Worm (Caenorhabditis elegans) whole organism, young adult: ENCODE measurements around the gene H40L08.3.
A peak's percentile ranks its signal among the peaks of the same experiment; 100 is the strongest.

ENCODE experiments used
- B0019.2 ChIP-seq: fragments of 200-800 bp; sonication (Bioruptor generic); conservative IDR thresholded peaks from 2 replicates; pipeline ENCODE4 v1.3.6; 2022; ENCODE audit warnings: missing genetic modification reagents, missing genetic modification characterization, missing compliant biosample characterization
- F22D6.2 ChIP-seq: sonication (generic microtip); optimal IDR thresholded peaks from 2 replicates; lab custom pipeline; 2016; ENCODE audit warnings: mild to moderate bottlenecking, missing genetic modification characterization, missing compliant biosample characterization
- F49E8.2 ChIP-seq: sonication (generic microtip); optimal IDR thresholded peaks from 3 replicates; lab custom pipeline; 2017; ENCODE audit warnings: missing genetic modification characterization, mild to moderate bottlenecking, missing compliant biosample characterization, antibody characterized with exemption, moderate library complexity; ENCODE audit not compliant: insufficient read depth
- K11D2.4 ChIP-seq: fragments of 200-800 bp; sonication (Bioruptor generic); IDR thresholded peaks from 2 replicates; pipeline ENCODE4 v1.3.6; 2022; ENCODE audit warnings: missing genetic modification reagents, missing genetic modification characterization, missing compliant biosample characterization
- Y56A3A.18 ChIP-seq: fragments of 200-800 bp; sonication (Bioruptor generic); IDR thresholded peaks from 2 replicates; pipeline ENCODE4 v1.3.6; 2022; ENCODE audit warnings: missing genetic modification reagents, missing genetic modification characterization, missing compliant biosample characterization
- atf-7 ChIP-seq: sonication (generic microtip); optimal IDR thresholded peaks from 2 replicates; lab custom pipeline; 2017; ENCODE audit warnings: mild to moderate bottlenecking, missing genetic modification characterization, missing compliant biosample characterization
- attf-3 ChIP-seq: fragments of 200-800 bp; sonication (Bioruptor generic); conservative IDR thresholded peaks from 2 replicates; pipeline ENCODE4 v1.3.6; 2022; ENCODE audit warnings: missing genetic modification reagents, missing genetic modification characterization, missing compliant biosample characterization
- attf-6 ChIP-seq: fragments of 200-800 bp; sonication (Bioruptor generic); IDR thresholded peaks from 2 replicates; pipeline ENCODE4 v1.3.6; 2022; ENCODE audit warnings: missing genetic modification reagents, missing genetic modification characterization, missing compliant biosample characterization
- cebp-2 ChIP-seq: fragments of 200-800 bp; sonication (Bioruptor generic); IDR thresholded peaks from 2 replicates; pipeline ENCODE4 v1.3.6; 2022; ENCODE audit warnings: missing genetic modification characterization, missing compliant biosample characterization
- ceh-40 ChIP-seq: fragments of 200-800 bp; sonication (Bioruptor generic); IDR thresholded peaks from 2 replicates; pipeline ENCODE4 v1.3.6; 2022; ENCODE audit warnings: missing genetic modification characterization, missing compliant biosample characterization
- ceh-91 ChIP-seq: fragments of 200-800 bp; sonication (Bioruptor generic); IDR thresholded peaks from 2 replicates; pipeline ENCODE4 v1.3.6; 2022; ENCODE audit warnings: missing genetic modification reagents, missing genetic modification characterization, missing compliant biosample characterization
- egl-18 ChIP-seq: fragments of 200-800 bp; sonication (Bioruptor generic); IDR thresholded peaks from 2 replicates; pipeline ENCODE4 v1.3.6; 2022; ENCODE audit warnings: missing genetic modification reagents, missing genetic modification characterization, missing compliant biosample characterization
- egl-44 ChIP-seq: fragments of 200-800 bp; sonication (Bioruptor generic); IDR thresholded peaks from 2 replicates; pipeline ENCODE4 v1.3.6; 2022; ENCODE audit warnings: missing genetic modification reagents, missing genetic modification characterization, missing compliant biosample characterization
- gei-17 ChIP-seq: fragments of 200-800 bp; sonication (Bioruptor generic); optimal IDR thresholded peaks from 2 replicates; lab custom pipeline; 2018; ENCODE audit warnings: mild to moderate bottlenecking, missing genetic modification characterization, missing compliant biosample characterization
- him-1 ChIP-seq: sonication (generic microtip); optimal IDR thresholded peaks from 2 replicates; lab custom pipeline; 2016; ENCODE audit warnings: missing genotype, missing genetic modification reagents, missing genetic modification characterization, missing compliant biosample characterization
- hmg-1.2 ChIP-seq: fragments of 200-800 bp; sonication (Bioruptor generic); IDR thresholded peaks from 2 replicates; pipeline ENCODE4 v1.3.6; 2022; ENCODE audit warnings: missing genetic modification reagents, missing genetic modification characterization, missing compliant biosample characterization
- lin-54 ChIP-seq: fragments of 200-800 bp; sonication (Bioruptor generic); optimal IDR thresholded peaks from 2 replicates; lab custom pipeline; 2018; ENCODE audit warnings: mild to moderate bottlenecking, missing genetic modification characterization, missing compliant biosample characterization
- madf-10 ChIP-seq: sonication (generic microtip); optimal IDR thresholded peaks from 2 replicates; lab custom pipeline; 2016; ENCODE audit warnings: mild to moderate bottlenecking, missing genetic modification characterization, missing compliant biosample characterization
- madf-3 ChIP-seq: fragments of 200-800 bp; sonication (Bioruptor generic); IDR thresholded peaks from 2 replicates; pipeline ENCODE4 v1.3.6; 2022; ENCODE audit warnings: missing genetic modification reagents, missing genetic modification characterization, missing compliant biosample characterization
- mes-4 ChIP-seq: sonication (generic microtip); optimal IDR thresholded peaks from 2 replicates; lab custom pipeline; 2016; ENCODE audit warnings: missing genotype, missing genetic modification characterization, missing compliant biosample characterization
- mxl-1 ChIP-seq: sonication (generic microtip); optimal IDR thresholded peaks from 2 replicates; lab custom pipeline; 2016; ENCODE audit warnings: missing genetic modification characterization, missing compliant biosample characterization
- nfyb-1 ChIP-seq: fragments of 200-800 bp; sonication (Bioruptor generic); IDR thresholded peaks from 2 replicates; pipeline ENCODE4 v1.3.6; 2022; ENCODE audit warnings: missing genetic modification reagents, missing genetic modification characterization, missing compliant biosample characterization
- pbrm-1 ChIP-seq: fragments of 200-800 bp; sonication (Bioruptor generic); IDR thresholded peaks from 2 replicates; pipeline ENCODE4 v1.3.6; 2022; ENCODE audit warnings: missing genetic modification reagents, missing genetic modification characterization, missing compliant biosample characterization
- pha-4 ChIP-seq: fragments of 150-350 bp; sonication (generic microtip); optimal IDR thresholded peaks from 2 replicates; lab custom pipeline; 2014; ENCODE audit warnings: missing biosample characterization, missing genetic modification reagents, missing genetic modification characterization
- rcor-1 ChIP-seq: fragments of 200-800 bp; sonication (Bioruptor generic); IDR thresholded peaks from 2 replicates; pipeline ENCODE4 v1.3.6; 2022; ENCODE audit warnings: missing genetic modification reagents, missing genetic modification characterization, missing compliant biosample characterization
- repo-1 ChIP-seq: sonication (generic microtip); optimal IDR thresholded peaks from 2 replicates; lab custom pipeline; 2017; ENCODE audit warnings: mild to moderate bottlenecking, missing genetic modification characterization, missing compliant biosample characterization
- rpc-1 ChIP-seq, 2 experiments: fragments of 150-350 bp in 1 of 2; sonication (generic microtip) in 1 of 2; optimal IDR thresholded peaks; 2 replicates each; lab custom pipeline; 2014 to 2018; ENCODE audit warnings: missing biosample characterization in 1 of 2, missing genetic modification characterization in 1 of 2, missing genetic modification reagents in 1 of 2, missing genotype in 1 of 2
- snpc-1.1 ChIP-seq: sonication (generic microtip); optimal IDR thresholded peaks from 2 replicates; lab custom pipeline; 2017; ENCODE audit warnings: missing genetic modification characterization, mild to moderate bottlenecking, missing compliant biosample characterization, antibody characterized with exemption, moderate library complexity, missing genotype, missing genetic modification reagents; ENCODE audit not compliant: insufficient read depth
- snpc-1.3 ChIP-seq: sonication (generic microtip); optimal IDR thresholded peaks from 2 replicates; lab custom pipeline; 2017; ENCODE audit warnings: missing genetic modification characterization, mild to moderate bottlenecking, missing compliant biosample characterization, antibody characterized with exemption, moderate library complexity, missing genotype, missing genetic modification reagents; ENCODE audit not compliant: insufficient read depth
- snpc-3.4 ChIP-seq: sonication (generic microtip); optimal IDR thresholded peaks from 2 replicates; lab custom pipeline; 2017; ENCODE audit warnings: missing genetic modification characterization, mild to moderate bottlenecking, missing compliant biosample characterization, antibody characterized with exemption, moderate library complexity, missing genotype, missing genetic modification reagents
- snpc-4 ChIP-seq, 5 experiments: fragments of 150-350 bp in 1 of 5; sonication (generic microtip) in 4 of 5; optimal IDR thresholded peaks; 2 replicates each; lab custom pipeline; 2014 to 2018; ENCODE audit warnings: missing genetic modification characterization in 5 of 5, missing biosample characterization in 3 of 5, antibody characterized with exemption in 2 of 5, mild to moderate bottlenecking in 2 of 5, missing compliant biosample characterization in 2 of 5, missing genotype in 2 of 5, moderate library complexity in 2 of 5, missing genetic modification reagents in 1 of 5
- unc-130 ChIP-seq: sonication (generic microtip); optimal IDR thresholded peaks from 2 replicates; lab custom pipeline; 2016; ENCODE audit warnings: missing genetic modification reagents, missing genetic modification characterization, missing compliant biosample characterization
- zfh-2 ChIP-seq: fragments of 200-800 bp; sonication (Bioruptor generic); conservative IDR thresholded peaks from 2 replicates; pipeline ENCODE4 v1.3.6; 2022; ENCODE audit warnings: missing genetic modification reagents, missing genetic modification characterization, missing compliant biosample characterization
- ztf-18 ChIP-seq: sonication (generic microtip); optimal IDR thresholded peaks from 2 replicates; lab custom pipeline; 2016; ENCODE audit warnings: missing genotype, mild to moderate bottlenecking, missing genetic modification characterization, missing compliant biosample characterization
- ztf-26 ChIP-seq: sonication (generic microtip); optimal IDR thresholded peaks from 2 replicates; lab custom pipeline; 2017; ENCODE audit warnings: missing genetic modification characterization, missing compliant biosample characterization
- ztf-28 ChIP-seq: fragments of 200-800 bp; sonication (Bioruptor generic); IDR thresholded peaks from 2 replicates; pipeline ENCODE4 v1.3.6; 2022; ENCODE audit warnings: missing genetic modification reagents, missing genetic modification characterization, missing compliant biosample characterization

The H40L08.3 gene

ce11 chrX:15075170-15075569, 722 bp downstream of the H40L08.3 start (continued):
- TF ChIP-seq ztf-26 (no peak), hmg-1.2 (no peak), ztf-28 (no peak)

- TF ChIP-seq madf-10 (tag; lab: Kevin White, UChicago) = no peak
- TF ChIP-seq hmg-1.2 = peak; percentile 35; the same call in 1 of the 2 replicates
- no peak for TF ChIP-seq ztf-26
- no peak for TF ChIP-seq ceh-40 (GFP tag; lab: Robert Waterston, UW)
- no peak for TF ChIP-seq unc-130
- TF ChIP-seq mes-4 = no peak
- peak; percentile 22 for TF ChIP-seq snpc-1.1 (tag; lab: Kevin White, UChicago)
- no peak for TF ChIP-seq atf-7 (tag; lab: Kevin White, UChicago)
- no peak for TF ChIP-seq snpc-3.4 (tag; lab: Kevin White, UChicago)
- no peak for TF ChIP-seq rcor-1 (GFP tag; lab: Robert Waterston, UW)
- TF ChIP-seq ztf-18 (tag; lab: Kevin White, UChicago) = no peak
- TF ChIP-seq K11D2.4 = no peak
- peak; percentile 29 for TF ChIP-seq snpc-4 (GFP tag; optimal IDR thresholded peaks at IDR 0.05; lab: Kevin White, UChicago)
- peak in 2 of 4 experiments; percentile 88 to 91 for TF ChIP-seq snpc-4 (tag; optimal IDR thresholded peaks at IDR 0.05; lab: Kevin White, UChicago)
- no peak for TF ChIP-seq egl-18 (GFP tag; lab: Robert Waterston, UW)
- no peak for TF ChIP-seq pbrm-1 (GFP tag; lab: Robert Waterston, UW)
- no peak for TF ChIP-seq him-1 (tag; lab: Kevin White, UChicago)
- TF ChIP-seq ceh-91 (GFP tag; lab: Robert Waterston, UW) = no peak
- TF ChIP-seq attf-6 = no peak
- no peak for TF ChIP-seq repo-1 (tag; lab: Kevin White, UChicago)
- no peak for TF ChIP-seq zfh-2
- no peak for TF ChIP-seq mxl-1 (tag; lab: Kevin White, UChicago)
- no peak for TF ChIP-seq rpc-1 (optimal IDR thresholded peaks at IDR 0.05; lab: Kevin White, UChicago)
- TF ChIP-seq rpc-1 (tag; optimal IDR thresholded peaks at IDR 0.05; lab: Kevin White, UChicago) = no peak
- TF ChIP-seq, all 124 proteins: peak for 3
These were observed 2.4 kb downstream of the H40L08.3 start for ce11 chrX:15073479-15073878.

- TF ChIP-seq snpc-1.3 (tag; lab: Kevin White, UChicago) (no peak), F49E8.2 (tag; lab: Kevin White, UChicago) (no peak), Y56A3A.18 (GFP tag; lab: Robert Waterston, UW) (no peak), B0019.2 (no peak), nfyb-1 (GFP tag; lab: Robert Waterston, UW) (no peak), ztf-18 (tag; lab: Kevin White, UChicago) (no peak), egl-18 (GFP tag; lab: Robert Waterston, UW) (no peak), attf-3 (GFP tag; lab: Robert Waterston, UW) (no peak), madf-10 (tag; lab: Kevin White, UChicago) (no peak), madf-3 (no peak), lin-54 (GFP tag; lab: Kevin White, UChicago) (no peak), F22D6.2 (tag; lab: Kevin White, UChicago) (no peak), gei-17 (GFP tag; lab: Kevin White, UChicago) (no peak), cebp-2 (no peak), egl-44 (no peak), atf-7 (tag; lab: Kevin White, UChicago) (no peak), pha-4 (tag; lab: Kevin White, UChicago) (no peak)
These were observed 3.0 kb downstream of the H40L08.3 start for ce11 chrX:15072877-15073276.
